Fruit fly (Drosophila melanogaster): ENCODE measurements around the gene CG32213.

Gene CG32213

dm6 chr3L:19518232-19518631 is 42.6 kb downstream of the CG32213 start, which contains the start of gene Cpr76Ba:
Cpr76Ba (minus strand) TSS chr3L:19518332.
- no peak for TF ChIP-seq cic (GFP tag; optimal IDR thresholded peaks at IDR 0.05)
- no peak for TF ChIP-seq CG1620 (GFP tag; optimal IDR thresholded peaks at IDR 0.05)
- TF ChIP-seq CG7045 (GFP tag; optimal IDR thresholded peaks at IDR 0.05), result no peak
- no peak for TF ChIP-seq CG33017 (tag; optimal IDR thresholded peaks at IDR 0.05)
- no peak for TF ChIP-seq CG7101 (tag; optimal IDR thresholded peaks at IDR 0.05)
- no peak for TF ChIP-seq pad (GFP tag; optimal IDR thresholded peaks at IDR 0.05)
- no peak for TF ChIP-seq bab1 (GFP tag; optimal IDR thresholded peaks at IDR 0.05)
- TF ChIP-seq CG11617 (GFP tag; optimal IDR thresholded peaks at IDR 0.05), result no peak
- no peak for TF ChIP-seq ovo (GFP tag; optimal IDR thresholded peaks at IDR 0.05)
- no peak for TF ChIP-seq cnc (optimal IDR thresholded peaks at IDR 0.05)
- TF ChIP-seq Hr96 (GFP tag; optimal IDR thresholded peaks at IDR 0.05), result no peak
- TF ChIP-seq Mnt (GFP tag; optimal IDR thresholded peaks at IDR 0.05), result no peak
- TF ChIP-seq toe (GFP tag; optimal IDR thresholded peaks at IDR 0.05), result no peak

dm6 chr3L:19519349-19519748 is 43.7 kb downstream of the CG32213 start, which contains the start of gene Cpr76Bb:
Cpr76Bb (plus strand) TSS chr3L:19519649.
- TF ChIP-seq kay (GFP tag; ENCODE audit: borderline replicate concordance), result no peak
- TF ChIP-seq Crg-1 (GFP tag; optimal IDR thresholded peaks at IDR 0.05), result no peak
- no peak for TF ChIP-seq toe (GFP tag; optimal IDR thresholded peaks at IDR 0.05)
- TF ChIP-seq cnc (optimal IDR thresholded peaks at IDR 0.05), result no peak
- TF ChIP-seq tj (GFP tag; optimal IDR thresholded peaks at IDR 0.05), result no peak
- TF ChIP-seq CG33017 (tag; optimal IDR thresholded peaks at IDR 0.05), result no peak
- no peak for TF ChIP-seq cic (GFP tag; optimal IDR thresholded peaks at IDR 0.05)
- TF ChIP-seq pad (GFP tag; optimal IDR thresholded peaks at IDR 0.05), result no peak
- no peak for TF ChIP-seq Clk (GFP tag; optimal IDR thresholded peaks at IDR 0.05)
- no peak for TF ChIP-seq bab1 (GFP tag; optimal IDR thresholded peaks at IDR 0.05)
- no peak for TF ChIP-seq Hr96 (GFP tag; optimal IDR thresholded peaks at IDR 0.05)
- no peak for TF ChIP-seq ovo (GFP tag; optimal IDR thresholded peaks at IDR 0.05)
- TF ChIP-seq CG5204 (GFP tag; optimal IDR thresholded peaks at IDR 0.05), result no peak
- no peak for TF ChIP-seq CG7101 (tag; optimal IDR thresholded peaks at IDR 0.05)
- no peak for TF ChIP-seq CG11617 (GFP tag; optimal IDR thresholded peaks at IDR 0.05)
- TF ChIP-seq CG12768 (GFP tag; optimal IDR thresholded peaks at IDR 0.05), result no peak
- TF ChIP-seq CG1620 (GFP tag; optimal IDR thresholded peaks at IDR 0.05), result no peak

- TF ChIP-seq CG33017 (tag; optimal IDR thresholded peaks at IDR 0.05), result no peak
- TF ChIP-seq CG11617 (GFP tag; optimal IDR thresholded peaks at IDR 0.05), result no peak
- no peak for TF ChIP-seq pad (GFP tag; optimal IDR thresholded peaks at IDR 0.05)
- no peak for TF ChIP-seq CG7101 (tag; optimal IDR thresholded peaks at IDR 0.05)
- TF ChIP-seq Hr96 (GFP tag; optimal IDR thresholded peaks at IDR 0.05), result no peak
Measured at dm6 chr3L:19520645-19521044, 45.0 kb downstream of the CG32213 start, which contains the start of gene Cpr76Bc. Cpr76Bc (plus strand) TSS chr3L:19520945.

dm6 chr3L:19521093-19521492 is 45.5 kb downstream of the CG32213 start:
- no peak for TF ChIP-seq CG11617 (GFP tag; optimal IDR thresholded peaks at IDR 0.05)
- TF ChIP-seq CG14711 (tag; optimal IDR thresholded peaks at IDR 0.05), result no peak
- TF ChIP-seq Hr96 (GFP tag; optimal IDR thresholded peaks at IDR 0.05), result no peak
- TF ChIP-seq Mnt (GFP tag; optimal IDR thresholded peaks at IDR 0.05), result no peak
- no peak for TF ChIP-seq bab1 (GFP tag; optimal IDR thresholded peaks at IDR 0.05)
- TF ChIP-seq CG7101 (tag; optimal IDR thresholded peaks at IDR 0.05), result no peak
- TF ChIP-seq CG12768 (GFP tag; optimal IDR thresholded peaks at IDR 0.05), result no peak
- TF ChIP-seq cic (GFP tag; optimal IDR thresholded peaks at IDR 0.05), result no peak
- no peak for TF ChIP-seq CG33017 (tag; optimal IDR thresholded peaks at IDR 0.05)
- TF ChIP-seq CG7045 (GFP tag; optimal IDR thresholded peaks at IDR 0.05), result no peak
- TF ChIP-seq Clk (GFP tag; optimal IDR thresholded peaks at IDR 0.05), result no peak
- TF ChIP-seq ovo (GFP tag; optimal IDR thresholded peaks at IDR 0.05), result no peak
- no peak for TF ChIP-seq CG5204 (GFP tag; optimal IDR thresholded peaks at IDR 0.05)
- no peak for TF ChIP-seq cnc (optimal IDR thresholded peaks at IDR 0.05)
- TF ChIP-seq kay (GFP tag; ENCODE audit: borderline replicate concordance), result no peak
- no peak for TF ChIP-seq tj (GFP tag; optimal IDR thresholded peaks at IDR 0.05)
- no peak for TF ChIP-seq CG1620 (GFP tag; optimal IDR thresholded peaks at IDR 0.05)
- no peak for TF ChIP-seq Crg-1 (GFP tag; optimal IDR thresholded peaks at IDR 0.05)
- no peak for TF ChIP-seq pad (GFP tag; optimal IDR thresholded peaks at IDR 0.05)
- no peak for TF ChIP-seq toe (GFP tag; optimal IDR thresholded peaks at IDR 0.05)

- no peak for TF ChIP-seq CG14711 (tag; optimal IDR thresholded peaks at IDR 0.05)
- no peak for TF ChIP-seq toe (GFP tag; optimal IDR thresholded peaks at IDR 0.05)
- no peak for TF ChIP-seq CG7045 (GFP tag; optimal IDR thresholded peaks at IDR 0.05)
- no peak for TF ChIP-seq Hr96 (GFP tag; optimal IDR thresholded peaks at IDR 0.05)
- TF ChIP-seq CG7101 (tag; optimal IDR thresholded peaks at IDR 0.05), result no peak
- TF ChIP-seq cnc (optimal IDR thresholded peaks at IDR 0.05), result no peak
- no peak for TF ChIP-seq CG33017 (tag; optimal IDR thresholded peaks at IDR 0.05)
- TF ChIP-seq tj (GFP tag; optimal IDR thresholded peaks at IDR 0.05), result no peak
- TF ChIP-seq Clk (GFP tag; optimal IDR thresholded peaks at IDR 0.05), result no peak
- no peak for TF ChIP-seq Mnt (GFP tag; optimal IDR thresholded peaks at IDR 0.05)
- no peak for TF ChIP-seq ovo (GFP tag; optimal IDR thresholded peaks at IDR 0.05)
- no peak for TF ChIP-seq kay (GFP tag; ENCODE audit: borderline replicate concordance)
Measured at dm6 chr3L:19524690-19525089, 49.1 kb downstream of the CG32213 start.

dm6 chr3L:19525736-19526135 is 50.1 kb downstream of the CG32213 start:
- no peak for TF ChIP-seq tj (GFP tag; optimal IDR thresholded peaks at IDR 0.05)
- no peak for TF ChIP-seq CG1620 (GFP tag; optimal IDR thresholded peaks at IDR 0.05)
- no peak for TF ChIP-seq Crg-1 (GFP tag; optimal IDR thresholded peaks at IDR 0.05)
- TF ChIP-seq CG14711 (tag; optimal IDR thresholded peaks at IDR 0.05), result no peak
- TF ChIP-seq Clk (GFP tag; optimal IDR thresholded peaks at IDR 0.05), result no peak
- TF ChIP-seq pad (GFP tag; optimal IDR thresholded peaks at IDR 0.05), result no peak
- no peak for TF ChIP-seq CG7045 (GFP tag; optimal IDR thresholded peaks at IDR 0.05)
- no peak for TF ChIP-seq ovo (GFP tag; optimal IDR thresholded peaks at IDR 0.05)
- no peak for TF ChIP-seq CG11617 (GFP tag; optimal IDR thresholded peaks at IDR 0.05)
- TF ChIP-seq cic (GFP tag; optimal IDR thresholded peaks at IDR 0.05), result no peak
- TF ChIP-seq Mnt (GFP tag; optimal IDR thresholded peaks at IDR 0.05), result no peak
- no peak for TF ChIP-seq CG5204 (GFP tag; optimal IDR thresholded peaks at IDR 0.05)
- TF ChIP-seq toe (GFP tag; optimal IDR thresholded peaks at IDR 0.05), result no peak
- TF ChIP-seq CG33017 (tag; optimal IDR thresholded peaks at IDR 0.05), result no peak
- no peak for TF ChIP-seq CG7101 (tag; optimal IDR thresholded peaks at IDR 0.05)
- no peak for TF ChIP-seq Hr96 (GFP tag; optimal IDR thresholded peaks at IDR 0.05)
- no peak for TF ChIP-seq kay (GFP tag; ENCODE audit: borderline replicate concordance)
- no peak for TF ChIP-seq cnc (optimal IDR thresholded peaks at IDR 0.05)
- TF ChIP-seq bab1 (GFP tag; optimal IDR thresholded peaks at IDR 0.05), result no peak
- no peak for TF ChIP-seq CG12768 (GFP tag; optimal IDR thresholded peaks at IDR 0.05)
